ENCODE assay signal across 4 fruit fly cellular contexts in the genomic region with DNA sequence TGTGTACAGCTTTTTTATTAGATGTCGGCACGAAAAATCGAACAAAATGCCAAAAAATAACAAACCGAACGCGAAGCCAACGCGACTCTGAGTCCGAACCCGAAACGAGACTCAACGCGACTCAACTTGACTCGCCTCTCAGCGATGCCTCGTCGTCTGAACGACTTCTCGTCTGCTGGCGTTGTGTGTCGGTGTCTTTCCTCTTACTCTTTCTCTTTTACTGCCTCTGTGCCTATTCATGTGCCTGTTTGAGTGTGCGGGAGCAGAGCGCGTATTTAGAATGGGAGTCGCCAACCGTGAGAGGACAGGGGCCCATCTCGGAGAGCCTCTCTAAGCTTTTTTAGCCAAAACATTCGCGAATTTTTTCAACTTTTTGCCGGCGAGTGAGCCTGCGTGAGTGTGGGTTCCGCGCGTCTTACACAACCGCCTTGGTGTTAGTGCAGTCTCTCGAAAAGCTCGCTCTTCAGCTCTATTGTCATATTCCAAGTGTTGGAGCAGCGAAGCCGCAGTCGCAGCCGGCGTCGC.
TF ChIP-seq lines count a peak whose summit lies in the region.

No protein-coding gene starts in this region.

TF ChIP-seq in whole organism, adult, 20 proteins besides CTCF, POLR2A, EP300 and RAD21 (continued from another document):
- TF ChIP-seq CG1620 (GFP tag; optimal IDR thresholded peaks at IDR 0.05; lab: Kevin White, UChicago) (no peak), Hr96 (GFP tag; optimal IDR thresholded peaks at IDR 0.05; lab: Kevin White, UChicago) (peak; percentile 48), CG7101 (tag; optimal IDR thresholded peaks at IDR 0.05; lab: Kevin White, UChicago) (peak; percentile 30), CG5204 (GFP tag; optimal IDR thresholded peaks at IDR 0.05; lab: Kevin White, UChicago) (no peak)

TF ChIP-seq in whole organism, embryonic, 481 proteins besides CTCF, POLR2A, EP300 and RAD21 (continued from another document and continues in another):
- TF ChIP-seq Jarid2 (GFP tag; optimal IDR thresholded peaks at IDR 0.05; lab: Kevin White, UChicago) (peak; percentile 20), nau (GFP tag; optimal IDR thresholded peaks at IDR 0.05; lab: Kevin White, UChicago) (peak; percentile 32), Ets65A (GFP tag; lab: Kevin White, UChicago) (no peak), CG15479 (GFP tag; optimal IDR thresholded peaks at IDR 0.05; lab: Kevin White, UChicago) (no peak), Deaf1 (tag; optimal IDR thresholded peaks at IDR 0.05; lab: Kevin White, UChicago) (peak; percentile 95), nom (GFP tag; optimal IDR thresholded peaks at IDR 0.05; lab: Kevin White, UChicago) (peak; percentile 54), lab (GFP tag; optimal IDR thresholded peaks at IDR 0.05; lab: Kevin White, UChicago) (peak; percentile 46), CG31441 (GFP tag; IDR thresholded peaks at IDR 0.05; lab: Robert Waterston, UW) (no peak), mam (GFP tag; optimal IDR thresholded peaks at IDR 0.05; lab: Kevin White, UChicago) (no peak), Awh (GFP tag; IDR thresholded peaks at IDR 0.05; lab: Robert Waterston, UW) (no peak), PHDP (tag; optimal IDR thresholded peaks at IDR 0.05; lab: Kevin White, UChicago) (no peak), chn (GFP tag; optimal IDR thresholded peaks at IDR 0.05; lab: Kevin White, UChicago) (no peak), CG8478 (optimal IDR thresholded peaks at IDR 0.05; lab: Kevin White, UChicago) (no peak), CG18599 (GFP tag; optimal IDR thresholded peaks at IDR 0.05; lab: Kevin White, UChicago) (peak; percentile 34), Oaz (GFP tag; IDR thresholded peaks at IDR 0.05; lab: Robert Waterston, UW) (no peak), CG18619 (GFP tag; optimal IDR thresholded peaks at IDR 0.05; lab: Kevin White, UChicago) (no peak), CG8290 (GFP tag; optimal IDR thresholded peaks at IDR 0.05; lab: Kevin White, UChicago) (no peak), CG8290 (tag; optimal IDR thresholded peaks at IDR 0.05; lab: Kevin White, UChicago) (peak in 1 of 2 experiments; percentile 33), scrt (GFP tag; optimal IDR thresholded peaks at IDR 0.05; lab: Kevin White, UChicago) (no peak), kay (GFP tag; optimal IDR thresholded peaks at IDR 0.05; lab: Kevin White, UChicago) (peak; percentile 0), Sox100B (GFP tag; optimal IDR thresholded peaks at IDR 0.05; lab: Kevin White, UChicago) (no peak), cg (GFP tag; optimal IDR thresholded peaks at IDR 0.05; lab: Kevin White, UChicago) (peak; percentile 79), crp (GFP tag; optimal IDR thresholded peaks at IDR 0.05; lab: Kevin White, UChicago) (no peak), CG12942 (GFP tag; optimal IDR thresholded peaks at IDR 0.05; lab: Kevin White, UChicago) (no peak), C15 (GFP tag; IDR thresholded peaks at IDR 0.05; lab: Robert Waterston, UW) (no peak), B-H2 (GFP tag; optimal IDR thresholded peaks at IDR 0.05; lab: Kevin White, UChicago) (peak; percentile 41), MTF-1 (GFP tag; optimal IDR thresholded peaks at IDR 0.05; lab: Kevin White, UChicago; ENCODE audit: borderline replicate concordance) (no peak), h (optimal IDR thresholded peaks at IDR 0.05; lab: Kevin White, UChicago) (no peak), pan (optimal IDR thresholded peaks at IDR 0.05; lab: Kevin White, UChicago) (no peak), pan (GFP tag; optimal IDR thresholded peaks at IDR 0.05 in 1 of 2, IDR thresholded peaks at IDR 0.05 in 1 of 2) (no peak), Adf1 (GFP tag; IDR thresholded peaks at IDR 0.05; lab: Robert Waterston, UW) (peak; percentile 95), Sry-β (GFP tag; optimal IDR thresholded peaks at IDR 0.05; lab: Kevin White, UChicago) (no peak), Elba2 (GFP tag; optimal IDR thresholded peaks at IDR 0.05; lab: Kevin White, UChicago) (no peak), bowl (GFP tag; IDR thresholded peaks at IDR 0.05; lab: Robert Waterston, UW) (no peak), Dbx (GFP tag; IDR thresholded peaks at IDR 0.05; lab: Robert Waterston, UW) (peak; percentile 67; the same call in 2 of the 3 replicates), Pdp1 (GFP tag; optimal IDR thresholded peaks at IDR 0.05; lab: Kevin White, UChicago) (peak in 1 of 2 experiments; percentile 58), ci (GFP tag; IDR thresholded peaks at IDR 0.05; lab: Robert Waterston, UW) (0 out of 3 replicates have a peak, but pooled peaks have one; percentile 35), CG10267 (tag; optimal IDR thresholded peaks at IDR 0.05; lab: Kevin White, UChicago) (no peak), hbn (GFP tag; IDR thresholded peaks at IDR 0.05; lab: Robert Waterston, UW; ENCODE audit: partially characterized antibody) (no peak), z (GFP tag; IDR thresholded peaks at IDR 0.05; lab: Robert Waterston, UW) (peak; percentile 15; the same call in 1 of the 3 replicates), en (GFP tag; optimal IDR thresholded peaks at IDR 0.05; lab: Kevin White, UChicago) (no peak)

TF ChIP-seq in whole organism, prepupa, 60 proteins besides CTCF, POLR2A, EP300 and RAD21 (continued from another document):
- TF ChIP-seq CG3919 (GFP tag; optimal IDR thresholded peaks at IDR 0.05; lab: Kevin White, UChicago) (peak; percentile 41), Eip75B (GFP tag; optimal IDR thresholded peaks at IDR 0.05; lab: Kevin White, UChicago) (peak; percentile 3), acj6 (GFP tag; optimal IDR thresholded peaks at IDR 0.05; lab: Kevin White, UChicago) (no peak), svp (GFP tag; lab: Kevin White, UChicago) (no peak), Smox (GFP tag; optimal IDR thresholded peaks at IDR 0.05; lab: Kevin White, UChicago) (no peak), CG10631 (GFP tag; optimal IDR thresholded peaks at IDR 0.05; lab: Kevin White, UChicago) (no peak), fd59A (GFP tag; optimal IDR thresholded peaks at IDR 0.05; lab: Kevin White, UChicago) (no peak), CG3032 (tag; optimal IDR thresholded peaks at IDR 0.05; lab: Kevin White, UChicago) (no peak), pdm3 (GFP tag; optimal IDR thresholded peaks at IDR 0.05; lab: Kevin White, UChicago) (peak; percentile 12), Ets96B (tag; optimal IDR thresholded peaks at IDR 0.05; lab: Kevin White, UChicago) (peak; percentile 27), CG6163 (GFP tag; IDR thresholded peaks at IDR 0.05; lab: Robert Waterston, UW) (peak; percentile 74; the same call in 1 of the 3 replicates), Hr38 (GFP tag; optimal IDR thresholded peaks at IDR 0.05; lab: Kevin White, UChicago) (no peak), eg (GFP tag; IDR thresholded peaks at IDR 0.05; lab: Robert Waterston, UW) (peak; percentile 76), CG8119 (GFP tag; IDR thresholded peaks at IDR 0.05; lab: Robert Waterston, UW) (0 out of 3 replicates have a peak, but pooled peaks have one; percentile 48), esn (GFP tag; optimal IDR thresholded peaks at IDR 0.05; lab: Kevin White, UChicago) (peak; percentile 21), CG6854 (GFP tag; optimal IDR thresholded peaks at IDR 0.05; lab: Kevin White, UChicago) (peak; percentile 60), CG1621 (tag; optimal IDR thresholded peaks at IDR 0.05; lab: Kevin White, UChicago) (no peak), Eip93F (GFP tag; optimal IDR thresholded peaks at IDR 0.05; lab: Kevin White, UChicago) (no peak), OdsH (GFP tag; optimal IDR thresholded peaks at IDR 0.05; lab: Kevin White, UChicago) (no peak), Met (GFP tag; optimal IDR thresholded peaks at IDR 0.05; lab: Kevin White, UChicago) (peak; percentile 41), dac (GFP tag; optimal IDR thresholded peaks at IDR 0.05; lab: Kevin White, UChicago) (no peak), fkh (GFP tag; optimal IDR thresholded peaks at IDR 0.05; lab: Kevin White, UChicago) (peak; percentile 25), Sox102F (GFP tag; optimal IDR thresholded peaks at IDR 0.05; lab: Kevin White, UChicago) (peak; percentile 69), CG4318 (GFP tag; optimal IDR thresholded peaks at IDR 0.05; lab: Kevin White, UChicago) (no peak), CG8632 (GFP tag; optimal IDR thresholded peaks at IDR 0.05; lab: Kevin White, UChicago) (peak; percentile 7), CG34406 (GFP tag; optimal IDR thresholded peaks at IDR 0.05; lab: Kevin White, UChicago) (peak; percentile 8), Gug (GFP tag; IDR thresholded peaks at IDR 0.05; lab: Robert Waterston, UW) (no peak), CG6276 (GFP tag; optimal IDR thresholded peaks at IDR 0.05; lab: Kevin White, UChicago) (peak; percentile 34), Hr4 (GFP tag; optimal IDR thresholded peaks at IDR 0.05; lab: Kevin White, UChicago) (no peak), CG9139 (GFP tag; optimal IDR thresholded peaks at IDR 0.05; lab: Kevin White, UChicago) (peak; percentile 67), Blimp-1 (GFP tag; optimal IDR thresholded peaks at IDR 0.05; lab: Kevin White, UChicago) (peak; percentile 0), CG6808 (GFP tag; optimal IDR thresholded peaks at IDR 0.05; lab: Kevin White, UChicago) (peak; percentile 22)

TF ChIP-seq in whole organism, wandering third instar larva, 38 proteins besides CTCF, POLR2A, EP300 and RAD21 (continued from another document):
- TF ChIP-seq tai (GFP tag; optimal IDR thresholded peaks at IDR 0.05; lab: Kevin White, UChicago) (peak; percentile 50), Rel (GFP tag; optimal IDR thresholded peaks at IDR 0.05; lab: Kevin White, UChicago) (peak; percentile 96), Rel (tag; optimal IDR thresholded peaks at IDR 0.05; lab: Kevin White, UChicago) (peak; percentile 41), Myc (optimal IDR thresholded peaks at IDR 0.05; lab: Kevin White, UChicago) (no peak), Jra (GFP tag; optimal IDR thresholded peaks at IDR 0.05; lab: Kevin White, UChicago) (peak; percentile 76), ey (GFP tag; optimal IDR thresholded peaks at IDR 0.05; lab: Kevin White, UChicago) (no peak), rgr (GFP tag; optimal IDR thresholded peaks at IDR 0.05; lab: Kevin White, UChicago) (peak; percentile 47), dmrt93B (GFP tag; optimal IDR thresholded peaks at IDR 0.05; lab: Kevin White, UChicago) (no peak), CG32264 (GFP tag; optimal IDR thresholded peaks at IDR 0.05; lab: Kevin White, UChicago) (no peak), Hnf4 (GFP tag; optimal IDR thresholded peaks at IDR 0.05; lab: Kevin White, UChicago) (peak; percentile 72), CrebA (GFP tag; optimal IDR thresholded peaks at IDR 0.05; lab: Kevin White, UChicago; ENCODE audit: borderline replicate concordance) (peak; percentile 96), Abd-B (GFP tag; optimal IDR thresholded peaks at IDR 0.05; lab: Kevin White, UChicago) (no peak), foxo (GFP tag; optimal IDR thresholded peaks at IDR 0.05; lab: Kevin White, UChicago) (peak; percentile 37 to 52), lola (GFP tag; optimal IDR thresholded peaks at IDR 0.05; lab: Kevin White, UChicago) (no peak), jim (GFP tag; optimal IDR thresholded peaks at IDR 0.05; lab: Kevin White, UChicago) (peak; percentile 95), psq (GFP tag; optimal IDR thresholded peaks at IDR 0.05; lab: Kevin White, UChicago) (peak; percentile 80), OdsH (GFP tag; optimal IDR thresholded peaks at IDR 0.05; lab: Kevin White, UChicago) (peak; percentile 51)
TF ChIP-seq in whole organism, wandering third instar larva: peak in this region for 22.
